Fruit fly (Drosophila melanogaster) whole organism, embryonic: ENCODE data around the gene scrib.
A peak's percentile ranks its signal among the peaks of the same experiment; 100 is the strongest.

Experiments used
- Atf3 ChIP-seq: fragments of 200-800 bp; sonication (Bioruptor generic); optimal IDR thresholded peaks from 3 replicates; lab custom pipeline; 2016; ENCODE audit warnings: missing biosample characterization, missing genetic modification characterization
- Blimp-1 ChIP-seq: fragments of 200-800 bp; sonication (Bioruptor generic); optimal IDR thresholded peaks from 3 replicates; lab custom pipeline; 2018; ENCODE audit warnings: missing biosample characterization, missing genetic modification characterization, mild to moderate bottlenecking, moderate library complexity, missing genetic modification reagents
- CG10267 ChIP-seq: fragments of 200-800 bp; sonication (Bioruptor generic); optimal IDR thresholded peaks from 2 replicates; lab custom pipeline; 2018; ENCODE audit warnings: missing biosample characterization, mild to moderate bottlenecking, missing genetic modification characterization, moderate library complexity
- CG10366 ChIP-seq: fragments of 200-800 bp; sonication (Bioruptor generic); IDR thresholded peaks from 2 replicates; pipeline ENCODE4 v1.3.6; 2022; ENCODE audit warnings: missing biosample characterization, missing genetic modification characterization
- CG10462 ChIP-seq: fragments of 200-800 bp; sonication (Bioruptor generic); optimal IDR thresholded peaks from 2 replicates; lab custom pipeline; 2016; ENCODE audit warnings: missing biosample characterization, missing genetic modification characterization
- CG10979 ChIP-seq: fragments of 200-800 bp; sonication (Bioruptor generic); optimal IDR thresholded peaks from 2 replicates; lab custom pipeline; 2018; ENCODE audit warnings: missing biosample characterization, mild to moderate bottlenecking, missing genetic modification characterization, moderate library complexity
- CG11456 ChIP-seq: fragments of 200-800 bp; sonication (Bioruptor generic); IDR thresholded peaks from 3 replicates; pipeline ENCODE4 v1.3.6; 2022; ENCODE audit warnings: missing biosample characterization, missing genetic modification characterization
- CG11695 ChIP-seq: fragments of 200-800 bp; sonication (Bioruptor generic); IDR thresholded peaks from 3 replicates; pipeline ENCODE4 v1.3.6; 2022; ENCODE audit warnings: missing biosample characterization, missing genetic modification characterization
- CG14441 ChIP-seq: fragments of 200-800 bp; sonication (Bioruptor generic); IDR thresholded peaks from 2 replicates; pipeline ENCODE4 v1.3.6; 2022; ENCODE audit warnings: missing biosample characterization, missing genetic modification characterization
- CG1603 ChIP-seq: fragments of 200-800 bp; sonication (Bioruptor generic); optimal IDR thresholded peaks from 2 replicates; lab custom pipeline; 2019; ENCODE audit warnings: missing biosample characterization, mild to moderate bottlenecking, missing genetic modification characterization, moderate library complexity
- CG17912 ChIP-seq: fragments of 200-800 bp; sonication (Bioruptor generic); optimal IDR thresholded peaks from 2 replicates; lab custom pipeline; 2018; ENCODE audit warnings: missing biosample characterization, mild to moderate bottlenecking, missing genetic modification characterization
- CG18764 ChIP-seq: fragments of 200-800 bp; sonication (Bioruptor generic); optimal IDR thresholded peaks from 3 replicates; lab custom pipeline; 2016; ENCODE audit warnings: missing biosample characterization, missing genetic modification characterization
- CG2120 ChIP-seq: fragments of 200-800 bp; sonication (Bioruptor generic); optimal IDR thresholded peaks from 3 replicates; lab custom pipeline; 2016; ENCODE audit warnings: missing biosample characterization, missing genetic modification characterization
- CG2199 ChIP-seq: fragments of 200-800 bp; sonication (Bioruptor generic); IDR thresholded peaks from 3 replicates; pipeline ENCODE4 v1.3.6; 2022; ENCODE audit warnings: missing biosample characterization, missing genetic modification characterization
- CG4730 ChIP-seq: fragments of 200-800 bp; sonication (Bioruptor generic); IDR thresholded peaks from 2 replicates; pipeline ENCODE4 v1.3.6; 2022; ENCODE audit warnings: missing biosample characterization, missing genetic modification characterization
- CTCF ChIP-seq: fragments of 200-800 bp; sonication (Bioruptor generic); optimal IDR thresholded peaks from 2 replicates; lab custom pipeline; 2017; ENCODE audit warnings: missing biosample characterization, mild to moderate bottlenecking, missing genetic modification characterization, moderate library complexity
- CkIIα-i1 ChIP-seq: fragments of 200-800 bp; sonication (Bioruptor generic); IDR thresholded peaks from 2 replicates; pipeline ENCODE4 v1.3.6; 2022; ENCODE audit warnings: missing biosample characterization, missing genetic modification characterization
- E2f1 ChIP-seq: fragments of 200-800 bp; sonication (Bioruptor generic); IDR thresholded peaks from 2 replicates; pipeline ENCODE4 v1.3.6; 2022; ENCODE audit warnings: missing biosample characterization, missing genetic modification characterization
- ERR ChIP-seq: fragments of 200-800 bp; sonication (Bioruptor generic); optimal IDR thresholded peaks from 2 replicates; lab custom pipeline; 2016; ENCODE audit warnings: missing biosample characterization, missing genetic modification characterization
- Fer1 ChIP-seq: fragments of 200-800 bp; sonication (Bioruptor generic); optimal IDR thresholded peaks from 2 replicates; lab custom pipeline; 2017; ENCODE audit warnings: missing biosample characterization, mild to moderate bottlenecking, missing genetic modification characterization
- HLHmδ ChIP-seq: fragments of 200-800 bp; sonication (Bioruptor generic); optimal IDR thresholded peaks from 2 replicates; lab custom pipeline; 2018; ENCODE audit warnings: missing biosample characterization, mild to moderate bottlenecking, missing genetic modification characterization, moderate library complexity
- Hr3 ChIP-seq: fragments of 200-800 bp; sonication (Bioruptor generic); optimal IDR thresholded peaks from 3 replicates; lab custom pipeline; 2016; ENCODE audit warnings: missing biosample characterization, missing genetic modification characterization
- Hr78 ChIP-seq, 2 experiments: fragments of 200-800 bp in 1 of 2; fragments of >200 bp in 1 of 2; sonication (Bioruptor generic) in 1 of 2; optimal IDR thresholded peaks; 2 replicates each; lab custom pipeline; 2017 to 2019; ENCODE audit warnings: missing biosample characterization in 2 of 2, missing genetic modification characterization in 2 of 2, mild to moderate bottlenecking in 1 of 2, moderate library complexity in 1 of 2
- Kr ChIP-seq: fragments of 200-800 bp; sonication (Bioruptor generic); optimal IDR thresholded peaks from 2 replicates; lab custom pipeline; 2017; ENCODE audit warnings: missing biosample characterization, mild to moderate bottlenecking, missing genetic modification characterization
- Lim3 ChIP-seq: fragments of 200-800 bp; sonication (Bioruptor generic); IDR thresholded peaks from 2 replicates; pipeline ENCODE4 v1.3.6; 2022; ENCODE audit warnings: missing biosample characterization, missing genetic modification characterization
- Oaz ChIP-seq: fragments of 200-800 bp; sonication (Bioruptor generic); IDR thresholded peaks from 2 replicates; pipeline ENCODE4 v1.3.6; 2022; ENCODE audit warnings: missing biosample characterization, missing genetic modification characterization
- Rfx ChIP-seq: fragments of 200-800 bp; sonication (Bioruptor generic); IDR thresholded peaks from 2 replicates; pipeline ENCODE4 v1.3.6; 2022; ENCODE audit warnings: missing biosample characterization, missing genetic modification characterization
- Sin3A ChIP-seq: fragments of >200 bp; optimal IDR thresholded peaks from 2 replicates; lab custom pipeline; 2018
- Xbp1 ChIP-seq: fragments of 200-800 bp; sonication (Bioruptor generic); optimal IDR thresholded peaks from 3 replicates; lab custom pipeline; 2016; ENCODE audit warnings: missing biosample characterization, mild to moderate bottlenecking, missing genetic modification characterization
- amos ChIP-seq: fragments of 200-800 bp; sonication (Bioruptor generic); IDR thresholded peaks from 2 replicates; pipeline ENCODE4 v1.3.6; 2022; ENCODE audit warnings: missing biosample characterization, missing genetic modification characterization; ENCODE audit not compliant: partially characterized antibody
- ash1 ChIP-seq: fragments of 200-800 bp; sonication (Bioruptor generic); optimal IDR thresholded peaks from 2 replicates; lab custom pipeline; 2018; ENCODE audit warnings: missing biosample characterization, mild to moderate bottlenecking, missing genetic modification characterization
- ci ChIP-seq: fragments of 200-800 bp; sonication (Bioruptor generic); IDR thresholded peaks from 3 replicates; pipeline ENCODE4 v1.3.6; 2022; ENCODE audit warnings: missing biosample characterization, missing genetic modification characterization
- danr ChIP-seq: fragments of 200-800 bp; sonication (Bioruptor generic); IDR thresholded peaks from 2 replicates; pipeline ENCODE4 v1.3.6; 2022; ENCODE audit warnings: missing biosample characterization, missing genetic modification characterization
- disco-r ChIP-seq: fragments of 200-800 bp; sonication (Bioruptor generic); optimal IDR thresholded peaks from 2 replicates; lab custom pipeline; 2016; ENCODE audit warnings: missing biosample characterization, missing genetic modification characterization
- gce ChIP-seq: fragments of 200-800 bp; sonication (Bioruptor generic); IDR thresholded peaks from 3 replicates; pipeline ENCODE4 v1.3.6; 2022; ENCODE audit warnings: missing biosample characterization, missing genetic modification characterization
- gcm ChIP-seq: fragments of 200-800 bp; sonication (Bioruptor generic); optimal IDR thresholded peaks from 2 replicates; lab custom pipeline; 2019; ENCODE audit warnings: missing biosample characterization, mild to moderate bottlenecking, missing genetic modification characterization, moderate library complexity
- gcm2 ChIP-seq: fragments of 200-800 bp; sonication (Bioruptor generic); optimal IDR thresholded peaks from 2 replicates; lab custom pipeline; 2016; ENCODE audit warnings: missing biosample characterization, missing genetic modification characterization
- grn ChIP-seq: fragments of 200-800 bp; sonication (Bioruptor generic); optimal IDR thresholded peaks from 3 replicates; lab custom pipeline; 2017; ENCODE audit warnings: missing biosample characterization, missing genetic modification characterization
- gsb ChIP-seq: fragments of 200-800 bp; sonication (Bioruptor generic); IDR thresholded peaks from 2 replicates; pipeline ENCODE4 v1.3.6; 2022; ENCODE audit warnings: missing biosample characterization, missing genetic modification characterization
- hkb ChIP-seq, 2 experiments: fragments of 200-800 bp in 1 of 2; fragments of >200 bp in 1 of 2; sonication (Bioruptor generic) in 1 of 2; IDR thresholded peaks in 1 of 2; optimal IDR thresholded peaks in 1 of 2; 2 replicates each; pipeline versions ENCODE4 v1.3.6 to Lab custom; 2017 to 2022; ENCODE audit warnings: missing biosample characterization in 1 of 2, missing genetic modification characterization in 1 of 2
- rib ChIP-seq: fragments of 200-800 bp; sonication (Bioruptor generic); IDR thresholded peaks from 2 replicates; pipeline ENCODE4 v1.3.6; 2022; ENCODE audit warnings: missing biosample characterization, missing genetic modification characterization
- ro ChIP-seq: fragments of 200-800 bp; sonication (Bioruptor generic); IDR thresholded peaks from 2 replicates; pipeline ENCODE4 v1.3.6; 2022; ENCODE audit warnings: missing biosample characterization, missing genetic modification characterization
- sc ChIP-seq, 3 experiments: fragments of >200 bp in 2 of 3; fragments of 200-800 bp in 1 of 3; sonication (Bioruptor generic) in 1 of 3; optimal IDR thresholded peaks; 2 replicates in 2 of 3; 3 replicates in 1 of 3; lab custom pipeline; 2017; ENCODE audit warnings: mild to moderate bottlenecking in 1 of 3, missing biosample characterization in 1 of 3, missing genetic modification characterization in 1 of 3, missing genetic modification reagents in 1 of 3
- sens ChIP-seq: fragments of 200-800 bp; sonication (Bioruptor generic); peaks from one replicate; lab custom pipeline; 2016; ENCODE audit warnings: missing biosample characterization, missing genetic modification characterization
- sens-2 ChIP-seq: fragments of 200-800 bp; sonication (Bioruptor generic); IDR thresholded peaks from 2 replicates; pipeline ENCODE4 v1.3.6; 2022; ENCODE audit warnings: missing biosample characterization, missing genetic modification characterization
- sisA ChIP-seq: fragments of 200-800 bp; sonication (Bioruptor generic); IDR thresholded peaks from 2 replicates; pipeline ENCODE4 v1.3.6; 2022; ENCODE audit warnings: missing biosample characterization, missing genetic modification characterization
- tgo ChIP-seq: fragments of 200-800 bp; sonication (Bioruptor generic); IDR thresholded peaks from 3 replicates; pipeline ENCODE4 v1.3.6; 2022; ENCODE audit warnings: missing biosample characterization, missing genetic modification characterization
- tin ChIP-seq: fragments of 200-800 bp; sonication (Bioruptor generic); optimal IDR thresholded peaks from 3 replicates; lab custom pipeline; 2016; ENCODE audit warnings: missing biosample characterization, missing genetic modification characterization
- tll ChIP-seq, 2 experiments: fragments of 200-800 bp in 1 of 2; fragments of >200 bp in 1 of 2; sonication (Bioruptor generic) in 1 of 2; optimal IDR thresholded peaks; 2 replicates each; lab custom pipeline; 2017 to 2019; ENCODE audit warnings: missing biosample characterization in 2 of 2, missing genetic modification characterization in 2 of 2, mild to moderate bottlenecking in 1 of 2, moderate library complexity in 1 of 2
- tna ChIP-seq: fragments of 200-800 bp; sonication (Bioruptor generic); IDR thresholded peaks from 2 replicates; pipeline ENCODE4 v1.3.6; 2022; ENCODE audit warnings: missing biosample characterization, missing genetic modification characterization; ENCODE audit not compliant: partially characterized antibody
- wor ChIP-seq: fragments of 200-800 bp; sonication (Bioruptor generic); IDR thresholded peaks from 2 replicates; pipeline ENCODE4 v1.3.6; 2022; ENCODE audit warnings: missing biosample characterization, missing genetic modification characterization
- zfh1 ChIP-seq: fragments of 200-800 bp; sonication (Bioruptor generic); IDR thresholded peaks from 3 replicates; pipeline ENCODE4 v1.3.6; 2022; ENCODE audit warnings: missing biosample characterization, missing genetic modification characterization

Gene scrib

dm6 chr3R:26548964-26549363 is 12.8 kb downstream of the scrib start (continued):
- TF ChIP-seq ash1 (GFP tag; lab: Kevin White, UChicago), result no peak
- TF ChIP-seq CG1603 (tag; lab: Kevin White, UChicago), result no peak
- 0 out of 2 replicates have a peak, but pooled peaks have one; percentile 21 for TF ChIP-seq wor
- no peak for TF ChIP-seq Fer1 (GFP tag; lab: Kevin White, UChicago)
- TF ChIP-seq E2f1 (GFP tag; lab: Robert Waterston, UW), result 0 out of 2 replicates have a peak, but pooled peaks have one; percentile 33
- peak; percentile 53; the same call in 1 of the 2 replicates for TF ChIP-seq CG14441 (GFP tag; lab: Robert Waterston, UW)
- no peak for TF ChIP-seq rib (GFP tag; lab: Robert Waterston, UW)
- TF ChIP-seq amos (GFP tag; lab: Robert Waterston, UW), result no peak
- TF ChIP-seq CkIIα-i1 (GFP tag; lab: Robert Waterston, UW), result no peak
- TF ChIP-seq gcm2, result no peak
- no peak for TF ChIP-seq Hr78 (GFP tag; optimal IDR thresholded peaks at IDR 0.05; lab: Kevin White, UChicago)
- peak; percentile 17 for TF ChIP-seq Xbp1 (GFP tag; lab: Kevin White, UChicago)
- no peak for TF ChIP-seq CG10267
- no peak for TF ChIP-seq tll (GFP tag; optimal IDR thresholded peaks at IDR 0.05; lab: Kevin White, UChicago)
- no peak for TF ChIP-seq Lim3
- no peak for TF ChIP-seq ERR (GFP tag; lab: Kevin White, UChicago)
- peak; percentile 35 for TF ChIP-seq Blimp-1 (GFP tag; lab: Kevin White, UChicago)
- peak; percentile 64 for TF ChIP-seq Rfx (GFP tag; lab: Robert Waterston, UW)
- TF ChIP-seq CG10462 (GFP tag; lab: Kevin White, UChicago), result no peak
- peak; percentile 36 for TF ChIP-seq sisA (GFP tag; lab: Robert Waterston, UW)
- no peak for TF ChIP-seq gsb
- TF ChIP-seq tgo (GFP tag; lab: Robert Waterston, UW), result peak; percentile 38; the same call in 2 of the 3 replicates
- 0 out of 3 replicates have a peak, but pooled peaks have one; percentile 36 for TF ChIP-seq zfh1
- TF ChIP-seq disco-r (GFP tag; lab: Kevin White, UChicago), result no peak
- TF ChIP-seq sens-2 (GFP tag; lab: Robert Waterston, UW), result no peak
- TF ChIP-seq CG4730, result 0 out of 2 replicates have a peak, but pooled peaks have one; percentile 25
- peak; percentile 37; the same call in 1 of the 2 replicates for TF ChIP-seq danr (GFP tag; lab: Robert Waterston, UW)
- TF ChIP-seq Hr3 (GFP tag; lab: Kevin White, UChicago), result peak; percentile 2
- no peak for TF ChIP-seq gcm (GFP tag; lab: Kevin White, UChicago)
- TF ChIP-seq sc (optimal IDR thresholded peaks at IDR 0.05; lab: Kevin White, UChicago), result no peak
- TF ChIP-seq sc (GFP tag; optimal IDR thresholded peaks at IDR 0.05; lab: Kevin White, UChicago), result no peak
- TF ChIP-seq CG10979 (tag; lab: Kevin White, UChicago), result peak; percentile 3
- TF ChIP-seq Atf3 (GFP tag; lab: Kevin White, UChicago), result no peak
- no peak for TF ChIP-seq HLHmδ (GFP tag; lab: Kevin White, UChicago)
- no peak for TF ChIP-seq ro (GFP tag; lab: Robert Waterston, UW)
- TF ChIP-seq CG11695, result no peak
- no peak for TF ChIP-seq grn
- TF ChIP-seq CG10366 (GFP tag; lab: Robert Waterston, UW), result peak; percentile 53
- TF ChIP-seq CG18764 (GFP tag; lab: Kevin White, UChicago), result no peak
- TF ChIP-seq Oaz (GFP tag; lab: Robert Waterston, UW), result 0 out of 2 replicates have a peak, but pooled peaks have one; percentile 10
- TF ChIP-seq tna (GFP tag; lab: Robert Waterston, UW), result no peak
- peak; percentile 46 for TF ChIP-seq CG2120 (GFP tag; lab: Kevin White, UChicago)
- no peak for TF ChIP-seq CG2199 (GFP tag; lab: Robert Waterston, UW)
- TF ChIP-seq sens (GFP tag; lab: Kevin White, UChicago), result peak; percentile 86
- TF ChIP-seq gce (GFP tag; lab: Robert Waterston, UW), result no peak
- TF ChIP-seq Sin3A (lab: Kevin White, UChicago), result no peak
- TF ChIP-seq CTCF (GFP tag; lab: Kevin White, UChicago), result no peak
- TF ChIP-seq ci (GFP tag; lab: Robert Waterston, UW), result peak; percentile 57; the same call in 1 of the 3 replicates
- TF ChIP-seq CG11456 (GFP tag; lab: Robert Waterston, UW), result no peak
- no peak for TF ChIP-seq tin (GFP tag; lab: Kevin White, UChicago)
- no peak for TF ChIP-seq hkb (optimal IDR thresholded peaks at IDR 0.05; lab: Kevin White, UChicago)
- peak; percentile 52; the same call in 1 of the 2 replicates for TF ChIP-seq hkb (GFP tag; IDR thresholded peaks at IDR 0.05; lab: Robert Waterston, UW)
- no peak for TF ChIP-seq CG17912 (GFP tag; lab: Kevin White, UChicago)
- no peak for TF ChIP-seq Kr
